Worm (Caenorhabditis elegans): ENCODE data around the gene pqn-89.

DNA sequence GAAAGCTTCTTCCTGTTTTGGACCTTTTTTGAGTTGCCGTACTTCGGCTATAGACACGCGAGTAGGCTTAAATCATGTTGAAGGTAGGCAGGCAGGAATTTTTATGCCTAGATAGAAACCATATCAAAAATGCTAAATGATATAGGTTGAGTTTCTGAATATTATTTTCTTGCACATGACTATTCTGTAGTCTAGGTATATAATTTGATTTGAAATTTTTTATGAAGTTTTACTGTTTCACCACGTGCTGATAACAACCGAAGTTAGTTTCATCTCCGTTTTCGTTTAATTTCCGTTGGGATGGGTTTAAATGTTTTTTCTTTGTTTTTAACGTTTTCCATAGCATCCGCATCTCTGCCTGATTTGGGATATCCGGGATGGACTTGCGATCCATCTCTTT, 19.5 kb upstream of the pqn-89 start, which contains the start of gene Y73B6BL.37:
- TF ChIP-seq egl-27 (tag; optimal IDR thresholded peaks at IDR 0.05), result no peak
- no peak for TF ChIP-seq T26A8.4 (GFP tag; IDR thresholded peaks at IDR 0.05)
- no peak for TF ChIP-seq nhr-76 (tag; optimal IDR thresholded peaks at IDR 0.05)
- no peak for TF ChIP-seq mep-1 (tag; optimal IDR thresholded peaks at IDR 0.05)
- TF ChIP-seq lin-15B (tag; optimal IDR thresholded peaks at IDR 0.05), result no peak
- no peak for TF ChIP-seq ZK546.5 (tag; optimal IDR thresholded peaks at IDR 0.05)
- no peak for TF ChIP-seq tra-1 (GFP tag; IDR thresholded peaks at IDR 0.05)
- no peak for TF ChIP-seq R02D3.7 (tag; optimal IDR thresholded peaks at IDR 0.05)
- no peak for TF ChIP-seq snpc-4 (tag; optimal IDR thresholded peaks at IDR 0.05)
- TF ChIP-seq unc-62 (GFP tag; optimal IDR thresholded peaks at IDR 0.05 in 1 of 2), result no peak
- no peak for TF ChIP-seq unc-62 (tag; optimal IDR thresholded peaks at IDR 0.05)
- no peak for TF ChIP-seq madf-5 (GFP tag; IDR thresholded peaks at IDR 0.05)
- no peak for TF ChIP-seq nhr-28 (tag; optimal IDR thresholded peaks at IDR 0.05)
